Worm (Caenorhabditis elegans) whole organism, late embryonic: ENCODE results near the gene srw-34.
"Not testable (repeated sequence)": the region's sequence is repeated elsewhere in the genome, so short reads cannot be mapped to it uniquely, and the experiment has no call there.

Experiments
- F13H6.1 ChIP-seq: sonication (generic microtip); optimal IDR thresholded peaks from 2 replicates; lab custom pipeline; 2016; ENCODE audit warnings: missing genetic modification characterization, missing compliant biosample characterization
- K09A11.1 ChIP-seq: sonication (generic microtip); optimal IDR thresholded peaks from 2 replicates; lab custom pipeline; 2017; ENCODE audit warnings: antibody characterized with exemption, mild to moderate bottlenecking, missing genetic modification characterization, missing compliant biosample characterization; ENCODE audit not compliant: insufficient read depth
- ama-1 ChIP-seq: fragments of 150-350 bp; optimal IDR thresholded peaks from 2 replicates; lab custom pipeline; 2014
- elt-2 ChIP-seq: sonication (generic microtip); optimal IDR thresholded peaks from 2 replicates; lab custom pipeline; 2016; ENCODE audit warnings: missing genetic modification reagents, missing genetic modification characterization, missing compliant biosample characterization
- hlh-13 ChIP-seq: fragments of 200-800 bp; sonication (Bioruptor generic); optimal IDR thresholded peaks from 2 replicates; lab custom pipeline; 2018; ENCODE audit warnings: mild to moderate bottlenecking, missing genetic modification characterization, missing compliant biosample characterization
- nhr-11 ChIP-seq: fragments of 150-350 bp; optimal IDR thresholded peaks from 2 replicates; lab custom pipeline; 2014; ENCODE audit warnings: missing biosample characterization, missing genetic modification characterization
- pat-9 ChIP-seq: fragments of 200-800 bp; sonication (Bioruptor generic); optimal IDR thresholded peaks from 2 replicates; lab custom pipeline; 2018; ENCODE audit warnings: mild to moderate bottlenecking, missing genetic modification characterization, moderate library complexity, missing compliant biosample characterization
- pha-4 ChIP-seq: fragments of 150-350 bp; optimal IDR thresholded peaks from 2 replicates; lab custom pipeline; 2018; ENCODE audit warnings: missing biosample characterization, missing genetic modification reagents, missing genetic modification characterization
- pqm-1 ChIP-seq: sonication (generic microtip); optimal IDR thresholded peaks from 2 replicates; lab custom pipeline; 2016; ENCODE audit warnings: missing genetic modification characterization, missing compliant biosample characterization

ce11 chrV:16515140-16515539 is 7.0 kb downstream of the srw-34 start, which contains the start of gene F36D3.5:
- TF ChIP-seq F13H6.1 (tag; lab: Kevin White, UChicago); elt-2 (tag; lab: Kevin White, UChicago); hlh-13 (GFP tag; lab: Kevin White, UChicago); nhr-11 (tag; lab: Kevin White, UChicago); ama-1 (lab: Kevin White, UChicago); pha-4; pqm-1 (tag; lab: Kevin White, UChicago); K09A11.1 (tag; lab: Kevin White, UChicago); pat-9: not testable (repeated sequence)
